Fruit fly (Drosophila melanogaster) whole organism, embryonic: Measurements from ENCODE around the gene CG14332.
A peak's percentile ranks its signal among the peaks of the same experiment; 100 is the strongest.

Source experiments
- B-H1 ChIP-seq: fragments of 200-800 bp; sonication (Bioruptor generic); IDR thresholded peaks from 3 replicates; pipeline ENCODE4 v1.3.6; 2022; ENCODE audit warnings: missing biosample characterization, missing genetic modification characterization
- CG11398 ChIP-seq: fragments of 200-800 bp; sonication (Bioruptor generic); optimal IDR thresholded peaks from 2 replicates; lab custom pipeline; 2016; ENCODE audit warnings: missing biosample characterization, missing genetic modification characterization
- CG12299 ChIP-seq: fragments of 200-800 bp; sonication (Bioruptor generic); optimal IDR thresholded peaks from 2 replicates; lab custom pipeline; 2018; ENCODE audit warnings: missing biosample characterization, mild to moderate bottlenecking, missing genetic modification characterization
- CG13287 ChIP-seq: fragments of 200-800 bp; sonication (Bioruptor generic); IDR thresholded peaks from 2 replicates; pipeline ENCODE4 v1.3.6; 2022; ENCODE audit warnings: missing biosample characterization, missing genetic modification characterization; ENCODE audit not compliant: partially characterized antibody
- CG14050 ChIP-seq: fragments of 200-800 bp; sonication (Bioruptor generic); IDR thresholded peaks from 3 replicates; pipeline ENCODE4 v1.3.6; 2022; ENCODE audit warnings: missing biosample characterization, missing genetic modification characterization
- CG15073 ChIP-seq: fragments of 200-800 bp; sonication (Bioruptor generic); optimal IDR thresholded peaks from 2 replicates; lab custom pipeline; 2016; ENCODE audit warnings: missing biosample characterization, missing genetic modification characterization
- CG17612 ChIP-seq: fragments of 200-800 bp; sonication (Bioruptor generic); IDR thresholded peaks from 2 replicates; pipeline ENCODE4 v1.3.6; 2022; ENCODE audit warnings: missing biosample characterization, missing genetic modification characterization
- CG1832 ChIP-seq: fragments of 200-800 bp; sonication (Bioruptor generic); optimal IDR thresholded peaks from 2 replicates; lab custom pipeline; 2017; ENCODE audit warnings: missing biosample characterization, mild to moderate bottlenecking, missing genetic modification characterization, inconsistent platforms
- CG2712 ChIP-seq: fragments of 200-800 bp; optimal IDR thresholded peaks from 3 replicates; lab custom pipeline; 2019; ENCODE audit warnings: missing biosample characterization, mild to moderate bottlenecking, missing genetic modification characterization, moderate library complexity
- CG2875 ChIP-seq: fragments of 200-800 bp; sonication (Bioruptor generic); optimal IDR thresholded peaks from 2 replicates; lab custom pipeline; 2017; ENCODE audit warnings: missing biosample characterization, mild to moderate bottlenecking, missing genetic modification characterization, missing genetic modification reagents
- CG3163 ChIP-seq: fragments of 200-800 bp; sonication (Bioruptor generic); optimal IDR thresholded peaks from 3 replicates; lab custom pipeline; 2016; ENCODE audit warnings: missing biosample characterization, missing genetic modification characterization
- CG43689 ChIP-seq: fragments of 200-800 bp; sonication (Bioruptor generic); IDR thresholded peaks from 2 replicates; pipeline ENCODE4 v1.3.6; 2022; ENCODE audit warnings: missing biosample characterization, missing genetic modification characterization
- CG6254 ChIP-seq: fragments of 200-800 bp; sonication (Bioruptor generic); optimal IDR thresholded peaks from 3 replicates; lab custom pipeline; 2017; ENCODE audit warnings: mild to moderate bottlenecking, missing biosample characterization, missing genetic modification reagents, missing genetic modification characterization
- CG6689 ChIP-seq: fragments of 200-800 bp; sonication (Bioruptor generic); IDR thresholded peaks from 2 replicates; pipeline ENCODE4 v1.3.6; 2022; ENCODE audit warnings: missing biosample characterization, missing genetic modification characterization
- CG7839 ChIP-seq: fragments of 200-800 bp; sonication (Bioruptor generic); optimal IDR thresholded peaks from 3 replicates; lab custom pipeline; 2018; ENCODE audit warnings: missing biosample characterization, mild to moderate bottlenecking, missing genetic modification characterization, moderate library complexity
- CTCF ChIP-seq: fragments of 200-800 bp; sonication (Bioruptor generic); optimal IDR thresholded peaks from 2 replicates; lab custom pipeline; 2017; ENCODE audit warnings: missing biosample characterization, mild to moderate bottlenecking, missing genetic modification characterization, moderate library complexity
- Dip3 ChIP-seq: fragments of 200-800 bp; sonication (Bioruptor generic); optimal IDR thresholded peaks from 3 replicates; lab custom pipeline; 2016; ENCODE audit warnings: missing biosample characterization, missing genetic modification characterization
- Ets65A ChIP-seq: fragments of 200-800 bp; sonication (Bioruptor generic); peaks from one replicate; lab custom pipeline; 2016; ENCODE audit warnings: missing biosample characterization, missing genetic modification characterization
- H2.0 ChIP-seq: fragments of 200-800 bp; sonication (Bioruptor generic); IDR thresholded peaks from 2 replicates; pipeline ENCODE4 v1.3.6; 2022; ENCODE audit warnings: missing biosample characterization, missing genetic modification characterization
- MBD-R2 ChIP-seq: fragments of 200-800 bp; sonication (Bioruptor generic); IDR thresholded peaks from 2 replicates; pipeline ENCODE4 v1.3.6; 2022; ENCODE audit warnings: missing biosample characterization, missing genetic modification characterization
- MTF-1 ChIP-seq: fragments of 200-800 bp; sonication (Bioruptor generic); optimal IDR thresholded peaks from 2 replicates; lab custom pipeline; 2018; ENCODE audit warnings: missing biosample characterization, mild to moderate bottlenecking, missing genetic modification characterization, borderline replicate concordance
- Max ChIP-seq: fragments of 200-800 bp; sonication (Bioruptor generic); optimal IDR thresholded peaks from 2 replicates; lab custom pipeline; 2016; ENCODE audit warnings: missing biosample characterization, mild to moderate bottlenecking, missing genetic modification characterization
- Myb ChIP-seq: fragments of 200-800 bp; sonication (Bioruptor generic); optimal IDR thresholded peaks from 2 replicates; lab custom pipeline; 2016; ENCODE audit warnings: missing biosample characterization, missing genetic modification characterization
- NFAT ChIP-seq: fragments of 200-800 bp; sonication (Bioruptor generic); IDR thresholded peaks from 2 replicates; pipeline ENCODE4 v1.3.6; 2022; ENCODE audit warnings: missing biosample characterization, missing genetic modification characterization
- Nf-YB ChIP-seq: fragments of 200-800 bp; sonication (Bioruptor generic); optimal IDR thresholded peaks from 3 replicates; lab custom pipeline; 2019; ENCODE audit warnings: missing biosample characterization, mild to moderate bottlenecking, missing genetic modification characterization, moderate library complexity
- Oli ChIP-seq: fragments of 200-800 bp; sonication (Bioruptor generic); optimal IDR thresholded peaks from 2 replicates; lab custom pipeline; 2018; ENCODE audit warnings: missing biosample characterization, mild to moderate bottlenecking, missing genetic modification characterization, moderate library complexity
- Opbp ChIP-seq: fragments of 200-800 bp; sonication (Bioruptor generic); IDR thresholded peaks from 3 replicates; pipeline ENCODE4 v1.3.6; 2022; ENCODE audit warnings: missing biosample characterization, missing genetic modification characterization; ENCODE audit not compliant: partially characterized antibody
- Pdp1 ChIP-seq, 2 experiments: fragments of 200-800 bp; sonication (Bioruptor generic); optimal IDR thresholded peaks; 3 replicates each; lab custom pipeline; 2016; ENCODE audit warnings: missing biosample characterization in 2 of 2, missing genetic modification characterization in 2 of 2, mild to moderate bottlenecking in 1 of 2, moderate library complexity in 1 of 2
- Tbp ChIP-seq: fragments of >200 bp; optimal IDR thresholded peaks from 2 replicates; lab custom pipeline; 2018; ENCODE audit warnings: missing biosample characterization, missing genetic modification characterization
- YL-1 ChIP-seq: fragments of 200-800 bp; sonication (Bioruptor generic); optimal IDR thresholded peaks from 3 replicates; lab custom pipeline; 2017; ENCODE audit warnings: missing biosample characterization, mild to moderate bottlenecking, missing genetic modification characterization
- ato ChIP-seq: fragments of 200-800 bp; sonication (Bioruptor generic); IDR thresholded peaks from 2 replicates; pipeline ENCODE4 v1.3.6; 2022; ENCODE audit warnings: missing biosample characterization, missing genetic modification characterization; ENCODE audit not compliant: partially characterized antibody
- bigmax ChIP-seq: fragments of 200-800 bp; sonication (Bioruptor generic); optimal IDR thresholded peaks from 2 replicates; lab custom pipeline; 2018; ENCODE audit warnings: missing biosample characterization, mild to moderate bottlenecking, missing genetic modification characterization
- corto ChIP-seq: fragments of 200-800 bp; sonication (Bioruptor generic); optimal IDR thresholded peaks from 2 replicates; lab custom pipeline; 2016; ENCODE audit warnings: missing biosample characterization, mild to moderate bottlenecking, missing genetic modification characterization, moderate library complexity
- crp ChIP-seq, 2 experiments: fragments of 200-800 bp; sonication (Bioruptor generic); optimal IDR thresholded peaks; 2 replicates in 1 of 2; 3 replicates in 1 of 2; lab custom pipeline; 2017; ENCODE audit warnings: missing biosample characterization in 2 of 2, missing genetic modification characterization in 2 of 2, mild to moderate bottlenecking in 1 of 2, moderate library complexity in 1 of 2
- fd96Cb ChIP-seq: fragments of 200-800 bp; sonication (Bioruptor generic); optimal IDR thresholded peaks from 2 replicates; lab custom pipeline; 2018; ENCODE audit warnings: missing biosample characterization, mild to moderate bottlenecking, missing genetic modification characterization, moderate library complexity
- gro ChIP-seq: fragments of 200-800 bp; sonication (Bioruptor generic); optimal IDR thresholded peaks from 2 replicates; lab custom pipeline; 2016; ENCODE audit warnings: missing biosample characterization, missing genetic modification characterization
- gsb-n ChIP-seq: fragments of 200-800 bp; sonication (Bioruptor generic); optimal IDR thresholded peaks from 3 replicates; lab custom pipeline; 2018; ENCODE audit warnings: missing biosample characterization, mild to moderate bottlenecking, missing genetic modification characterization
- her ChIP-seq: fragments of 200-800 bp; sonication (Bioruptor generic); optimal IDR thresholded peaks from 2 replicates; lab custom pipeline; 2016; ENCODE audit warnings: missing biosample characterization, missing genetic modification characterization
- jing ChIP-seq: fragments of 200-800 bp; sonication (Bioruptor generic); optimal IDR thresholded peaks from 2 replicates; lab custom pipeline; 2018; ENCODE audit warnings: missing biosample characterization, mild to moderate bottlenecking, missing genetic modification characterization
- lab ChIP-seq: fragments of 200-800 bp; sonication (Bioruptor generic); optimal IDR thresholded peaks from 3 replicates; lab custom pipeline; 2017; ENCODE audit warnings: missing biosample characterization, missing genetic modification characterization, mild to moderate bottlenecking, moderate library complexity, missing genetic modification reagents
- lbe ChIP-seq: fragments of 200-800 bp; sonication (Bioruptor generic); optimal IDR thresholded peaks from 2 replicates; lab custom pipeline; 2016; ENCODE audit warnings: missing biosample characterization, mild to moderate bottlenecking, missing genetic modification characterization
- nmo ChIP-seq: fragments of 200-800 bp; sonication (Bioruptor generic); optimal IDR thresholded peaks from 2 replicates; lab custom pipeline; 2018; ENCODE audit warnings: missing biosample characterization, mild to moderate bottlenecking, missing genetic modification characterization, moderate library complexity
- pita ChIP-seq: fragments of 200-800 bp; sonication (Bioruptor generic); optimal IDR thresholded peaks from 2 replicates; lab custom pipeline; 2017; ENCODE audit warnings: missing biosample characterization, mild to moderate bottlenecking, missing genetic modification characterization
- sd ChIP-seq: fragments of 200-800 bp; sonication (Bioruptor generic); optimal IDR thresholded peaks from 3 replicates; lab custom pipeline; 2018; ENCODE audit warnings: missing biosample characterization, mild to moderate bottlenecking, missing genetic modification characterization, moderate library complexity
- sens-2 ChIP-seq: fragments of 200-800 bp; sonication (Bioruptor generic); IDR thresholded peaks from 2 replicates; pipeline ENCODE4 v1.3.6; 2022; ENCODE audit warnings: missing biosample characterization, missing genetic modification characterization
- tna ChIP-seq: fragments of 200-800 bp; sonication (Bioruptor generic); IDR thresholded peaks from 2 replicates; pipeline ENCODE4 v1.3.6; 2022; ENCODE audit warnings: missing biosample characterization, missing genetic modification characterization; ENCODE audit not compliant: partially characterized antibody
- vvl ChIP-seq: fragments of 200-800 bp; sonication (Bioruptor generic); IDR thresholded peaks from 2 replicates; pipeline ENCODE4 v1.3.6; 2022; ENCODE audit warnings: missing biosample characterization, missing genetic modification characterization
- zen ChIP-seq: fragments of 200-800 bp; sonication (Bioruptor generic); optimal IDR thresholded peaks from 3 replicates; lab custom pipeline; 2018; ENCODE audit warnings: missing biosample characterization, mild to moderate bottlenecking, missing genetic modification characterization, moderate library complexity
- zen2 ChIP-seq: fragments of 200-800 bp; sonication (Bioruptor generic); IDR thresholded peaks from 3 replicates; pipeline ENCODE4 v1.3.6; 2022; ENCODE audit warnings: missing biosample characterization, missing genetic modification characterization; ENCODE audit not compliant: partially characterized antibody

CG14332 gene

dm6 chr3R:17391313-17391845 lies 30.6 kb downstream of the CG14332 start, which contains the start of the genes Brf and sds22 (continued):
- TF ChIP-seq CG11398 = peak; percentile 90
- TF ChIP-seq zen2 (GFP tag; lab: Robert Waterston, UW) = no peak; the same call in 2 of the 3 replicates
- TF ChIP-seq Tbp (GFP tag; lab: Kevin White, UChicago) = no peak
- peak; percentile 80 for TF ChIP-seq YL-1
- TF ChIP-seq NFAT (GFP tag; lab: Robert Waterston, UW) = peak; percentile 89
- peak; percentile 98 for TF ChIP-seq nmo (GFP tag; lab: Kevin White, UChicago)
- peak; percentile 79 for TF ChIP-seq Nf-YB (GFP tag; lab: Kevin White, UChicago)
- peak; percentile 98 for TF ChIP-seq Max (GFP tag; lab: Kevin White, UChicago)
- peak; percentile 79 for TF ChIP-seq CG3163 (GFP tag; lab: Kevin White, UChicago)
- peak; percentile 96 for TF ChIP-seq lab (GFP tag; lab: Kevin White, UChicago)
- TF ChIP-seq sd (tag; lab: Kevin White, UChicago) = peak; percentile 88
- peak; percentile 87 for TF ChIP-seq CG14050 (GFP tag; lab: Robert Waterston, UW)
- peak; percentile 96 for TF ChIP-seq zen
- peak; percentile 93 for TF ChIP-seq gsb-n (tag; lab: Kevin White, UChicago)
- TF ChIP-seq Pdp1 (GFP tag; optimal IDR thresholded peaks at IDR 0.05; lab: Kevin White, UChicago) = peak; percentile 95 to 97
- TF ChIP-seq CG6689 (GFP tag; lab: Robert Waterston, UW) = peak; percentile 99
- peak; percentile 78 for TF ChIP-seq CG6254 (GFP tag; lab: Kevin White, UChicago)
- peak; percentile 90 for TF ChIP-seq CG12299 (tag; lab: Kevin White, UChicago)
- peak; percentile 78 for TF ChIP-seq CG43689 (GFP tag; lab: Robert Waterston, UW)
- peak; percentile 93 for TF ChIP-seq lbe
- peak; percentile 95 for TF ChIP-seq fd96Cb (tag; lab: Kevin White, UChicago)
- TF ChIP-seq Myb (GFP tag; lab: Kevin White, UChicago) = peak; percentile 81
- peak; percentile 87; the same call in 1 of the 2 replicates for TF ChIP-seq sens-2 (GFP tag; lab: Robert Waterston, UW)
- TF ChIP-seq vvl (GFP tag; lab: Robert Waterston, UW) = peak; percentile 95
- peak; percentile 85 for TF ChIP-seq corto (GFP tag; lab: Kevin White, UChicago)
- peak; percentile 96 for TF ChIP-seq CG7839
- no peak for TF ChIP-seq pita
- TF ChIP-seq H2.0 = peak; percentile 84
- TF ChIP-seq jing (GFP tag; lab: Kevin White, UChicago) = peak; percentile 86
- peak; percentile 46 for TF ChIP-seq CTCF
- TF ChIP-seq MTF-1 (GFP tag; lab: Kevin White, UChicago) = peak; percentile 74
- peak; percentile 53; the same call in 1 of the 3 replicates for TF ChIP-seq Opbp (GFP tag; lab: Robert Waterston, UW)
- no peak for TF ChIP-seq ato
- TF ChIP-seq CG17612 (GFP tag; lab: Robert Waterston, UW) = peak; percentile 75; the same call in 1 of the 2 replicates
- TF ChIP-seq CG13287 (GFP tag; lab: Robert Waterston, UW) = peak; percentile 83
- TF ChIP-seq CG2875 = peak; percentile 84
- TF ChIP-seq tna (GFP tag; lab: Robert Waterston, UW) = peak; percentile 56; the same call in 1 of the 2 replicates
- TF ChIP-seq her = peak; percentile 88
- TF ChIP-seq CG15073 (GFP tag; lab: Kevin White, UChicago) = peak; percentile 77
- peak; percentile 97 for TF ChIP-seq Dip3 (GFP tag; lab: Kevin White, UChicago)
- TF ChIP-seq Oli (tag; lab: Kevin White, UChicago) = peak; percentile 92
- peak; percentile 7 for TF ChIP-seq bigmax (GFP tag; lab: Kevin White, UChicago)
- no peak for TF ChIP-seq CG1832 (GFP tag; lab: Kevin White, UChicago)
- TF ChIP-seq gro (GFP tag; lab: Kevin White, UChicago) = peak; percentile 96
- peak; percentile 85 for TF ChIP-seq B-H1 (GFP tag; lab: Robert Waterston, UW)
- TF ChIP-seq MBD-R2 (GFP tag; lab: Robert Waterston, UW) = peak; percentile 94
- peak; percentile 99 for TF ChIP-seq Ets65A
- peak; percentile 83 to 93 for TF ChIP-seq crp (GFP tag; optimal IDR thresholded peaks at IDR 0.05; lab: Kevin White, UChicago)
- peak; percentile 96 for TF ChIP-seq CG2712
